Worm (Caenorhabditis elegans) whole organism, L3 larva: ENCODE data around the gene Y94H6A.12.

Experiments
- ceh-28 ChIP-seq: fragments of 150-350 bp; optimal IDR thresholded peaks from 2 replicates; lab custom pipeline; 2014; ENCODE audit warnings: missing biosample characterization, missing genetic modification reagents, missing genetic modification characterization
- ceh-9 ChIP-seq: sonication (generic microtip); optimal IDR thresholded peaks from 2 replicates; lab custom pipeline; 2018; ENCODE audit warnings: missing biosample characterization, missing genetic modification characterization
- egl-27 ChIP-seq: sonication (generic microtip); optimal IDR thresholded peaks from 4 replicates; lab custom pipeline; 2017; ENCODE audit warnings: missing biosample characterization, missing genetic modification reagents, missing genetic modification characterization
- fkh-10 ChIP-seq: sonication (generic microtip); optimal IDR thresholded peaks from 2 replicates; lab custom pipeline; 2017; ENCODE audit warnings: missing biosample characterization, missing genetic modification reagents, missing genetic modification characterization
- fos-1 ChIP-seq: fragments of 150-350 bp; optimal IDR thresholded peaks from 2 replicates; lab custom pipeline; 2014; ENCODE audit warnings: missing biosample characterization, missing genetic modification characterization
- jun-1 ChIP-seq: fragments of 150-350 bp; optimal IDR thresholded peaks from 2 replicates; lab custom pipeline; 2014; ENCODE audit warnings: missing biosample characterization, missing genetic modification reagents, missing genetic modification characterization
- lin-39 ChIP-seq: fragments of 150-350 bp; optimal IDR thresholded peaks from 2 replicates; lab custom pipeline; 2018; ENCODE audit warnings: missing biosample characterization, missing genetic modification reagents, missing genetic modification characterization
- nfya-1 ChIP-seq: sonication (generic microtip); optimal IDR thresholded peaks from 2 replicates; lab custom pipeline; 2017; ENCODE audit warnings: missing genetic modification characterization, mild to moderate bottlenecking, missing compliant biosample characterization, antibody characterized with exemption, moderate library complexity; ENCODE audit not compliant: insufficient read depth
- nhr-25 ChIP-seq: sonication (generic microtip); optimal IDR thresholded peaks from 2 replicates; lab custom pipeline; 2017; ENCODE audit warnings: missing biosample characterization, missing genetic modification characterization
- nhr-76 ChIP-seq: fragments of 150-350 bp; sonication (generic microtip); optimal IDR thresholded peaks from 5 replicates; lab custom pipeline; 2014; ENCODE audit warnings: missing biosample characterization, missing genetic modification characterization

ce11 chrIV:2729957-2730356 lies 17.1 kb upstream of the Y94H6A.12 start, which contains the start of gene Y94H6A.2:
- TF ChIP-seq nhr-25 (tag; lab: Kevin White, UChicago) (no peak), ceh-28 (tag; lab: Kevin White, UChicago) (no peak), lin-39 (tag; lab: Kevin White, UChicago) (no peak), fkh-10 (GFP tag; lab: Kevin White, UChicago) (no peak), nhr-76 (no peak), egl-27 (tag; lab: Kevin White, UChicago) (no peak), jun-1 (tag; lab: Kevin White, UChicago) (no peak), fos-1 (tag; lab: Kevin White, UChicago) (no peak), nfya-1 (tag; lab: Kevin White, UChicago) (no peak), ceh-9 (tag; lab: Kevin White, UChicago) (no peak)
